Fruit fly (Drosophila melanogaster): ENCODE results near the gene CG12729.

Gene CG12729

dm6 chrX:5894529-5895487 is 49.7 kb downstream of the CG12729 start:
- TF ChIP-seq CG14655 (GFP tag; optimal IDR thresholded peaks at IDR 0.05) = peak; percentile 33
- no peak for TF ChIP-seq fd96Ca (GFP tag; IDR thresholded peaks at IDR 0.05)
- peak; percentile 38 for TF ChIP-seq Pif1B (GFP tag; optimal IDR thresholded peaks at IDR 0.05)
- peak; percentile 3 for TF ChIP-seq CG17806 (tag; optimal IDR thresholded peaks at IDR 0.05)
- TF ChIP-seq CG34367 (tag; optimal IDR thresholded peaks at IDR 0.05) = peak; percentile 24
- TF ChIP-seq CG8159 (tag; optimal IDR thresholded peaks at IDR 0.05) = peak; percentile 42
- TF ChIP-seq CG9948 (tag; optimal IDR thresholded peaks at IDR 0.05) = peak; percentile 4
- TF ChIP-seq CG8301 (tag; optimal IDR thresholded peaks at IDR 0.05) = peak; percentile 29
- TF ChIP-seq Pif1A (GFP tag; optimal IDR thresholded peaks at IDR 0.05) = peak; percentile 15
- TF ChIP-seq D1 (tag; optimal IDR thresholded peaks at IDR 0.05) = no peak
- TF ChIP-seq CG32121 (GFP tag; IDR thresholded peaks at IDR 0.05) = no peak
- 0 out of 2 replicates have a peak, but pooled peaks have one; percentile 31 for TF ChIP-seq Ets98B (GFP tag; IDR thresholded peaks at IDR 0.05)
- TF ChIP-seq CG4496 (GFP tag; IDR thresholded peaks at IDR 0.05) = 0 out of 3 replicates have a peak, but pooled peaks have one; percentile 25

Data from whole organism, pupa.